Worm (Caenorhabditis elegans) whole organism, L4 larva: ENCODE measurements around the gene C03E10.3.

Source experiments
- D1046.2 ChIP-seq: fragments of 200-800 bp; sonication (Bioruptor generic); IDR thresholded peaks from 2 replicates; pipeline ENCODE4 v1.3.6; 2022; ENCODE audit warnings: missing genetic modification characterization, missing compliant biosample characterization
- F10B5.3 ChIP-seq: sonication (generic microtip); optimal IDR thresholded peaks from 2 replicates; lab custom pipeline; 2016; ENCODE audit warnings: mild to moderate bottlenecking, missing genetic modification characterization, missing compliant biosample characterization
- F26F4.8 ChIP-seq: fragments of 200-800 bp; sonication (Bioruptor generic); conservative IDR thresholded peaks from 2 replicates; pipeline ENCODE4 v1.3.6; 2022; ENCODE audit warnings: missing genetic modification characterization, missing compliant biosample characterization
- T20F7.1 ChIP-seq: fragments of 200-800 bp; sonication (Bioruptor generic); optimal IDR thresholded peaks from 2 replicates; lab custom pipeline; 2018; ENCODE audit warnings: mild to moderate bottlenecking, missing genetic modification characterization, missing compliant biosample characterization
- T26A8.4 ChIP-seq: fragments of 200-800 bp; sonication (Bioruptor generic); IDR thresholded peaks from 2 replicates; pipeline ENCODE4 v1.3.6; 2022; ENCODE audit warnings: missing genetic modification characterization, missing compliant biosample characterization
- Y105C5A.15 ChIP-seq: fragments of 200-800 bp; sonication (Bioruptor generic); IDR thresholded peaks from 2 replicates; pipeline ENCODE4 v1.3.6; 2022; ENCODE audit warnings: missing genetic modification characterization, missing compliant biosample characterization
- Y48G9A.11 ChIP-seq: fragments of 200-800 bp; sonication (Bioruptor generic); IDR thresholded peaks from 2 replicates; pipeline ENCODE4 v1.3.6; 2022; ENCODE audit warnings: missing genetic modification reagents, missing genetic modification characterization, missing compliant biosample characterization
- Y75B8A.6 ChIP-seq: fragments of 200-800 bp; sonication (Bioruptor generic); IDR thresholded peaks from 2 replicates; pipeline ENCODE4 v1.3.6; 2022; ENCODE audit warnings: missing genetic modification reagents, missing genetic modification characterization, missing compliant biosample characterization
- ZK337.2 ChIP-seq: fragments of 200-800 bp; sonication (Bioruptor generic); IDR thresholded peaks from 2 replicates; pipeline ENCODE4 v1.3.6; 2022; ENCODE audit warnings: missing genetic modification reagents, missing genetic modification characterization, missing compliant biosample characterization
- ZK546.5 ChIP-seq, 2 experiments: sonication (generic microtip); optimal IDR thresholded peaks; 2 replicates each; lab custom pipeline; 2017; ENCODE audit warnings: missing biosample characterization in 2 of 2, missing genetic modification characterization in 2 of 2
- aha-1 ChIP-seq: fragments of 150-350 bp; peaks from one replicate; lab custom pipeline; 2014; ENCODE audit warnings: missing biosample characterization, missing genetic modification characterization
- ama-1 ChIP-seq: fragments of 150-350 bp; optimal IDR thresholded peaks from 2 replicates; lab custom pipeline; 2014; ENCODE audit warnings: inconsistent platforms, mixed read lengths
- ceh-28 ChIP-seq: fragments of 150-350 bp; optimal IDR thresholded peaks from 2 replicates; lab custom pipeline; 2014; ENCODE audit warnings: missing biosample characterization, missing genetic modification reagents, missing genetic modification characterization
- ceh-44 ChIP-seq: fragments of 200-800 bp; sonication (Bioruptor generic); IDR thresholded peaks from 2 replicates; pipeline ENCODE4 v1.3.6; 2022; ENCODE audit warnings: missing genetic modification reagents, missing genetic modification characterization, missing compliant biosample characterization
- ceh-82 ChIP-seq: sonication (generic microtip); optimal IDR thresholded peaks from 2 replicates; lab custom pipeline; 2017; ENCODE audit warnings: missing biosample characterization, missing genetic modification characterization
- dmd-6 ChIP-seq: fragments of 200-800 bp; sonication (Bioruptor generic); IDR thresholded peaks from 2 replicates; pipeline ENCODE4 v1.3.6; 2022; ENCODE audit warnings: missing genetic modification reagents, missing genetic modification characterization, missing compliant biosample characterization
- dmd-8 ChIP-seq: fragments of 200-800 bp; sonication (Bioruptor generic); IDR thresholded peaks from 2 replicates; pipeline ENCODE4 v1.3.6; 2022; ENCODE audit warnings: missing genetic modification characterization, missing compliant biosample characterization
- dmd-9 ChIP-seq: fragments of 200-800 bp; sonication (Bioruptor generic); IDR thresholded peaks from 2 replicates; pipeline ENCODE4 v1.3.6; 2022; ENCODE audit warnings: missing genetic modification reagents, missing genetic modification characterization, missing compliant biosample characterization
- duxl-1 ChIP-seq: sonication (generic microtip); optimal IDR thresholded peaks from 2 replicates; lab custom pipeline; 2016; ENCODE audit warnings: mild to moderate bottlenecking, missing genetic modification characterization, moderate library complexity, missing compliant biosample characterization; ENCODE audit not compliant: poor library complexity
- dve-1 ChIP-seq: sonication (generic microtip); optimal IDR thresholded peaks from 2 replicates; lab custom pipeline; 2017; ENCODE audit warnings: antibody characterized with exemption, mild to moderate bottlenecking, missing genetic modification characterization, missing compliant biosample characterization; ENCODE audit not compliant: insufficient read depth
- egl-43 ChIP-seq: fragments of 200-800 bp; sonication (Bioruptor generic); IDR thresholded peaks from 2 replicates; pipeline ENCODE4 v1.3.6; 2022; ENCODE audit warnings: missing genetic modification reagents, missing genetic modification characterization, missing compliant biosample characterization
- fkh-10 ChIP-seq: fragments of 150-350 bp; optimal IDR thresholded peaks from 2 replicates; lab custom pipeline; 2014; ENCODE audit warnings: missing biosample characterization, missing genetic modification reagents, missing genetic modification characterization
- gei-8 ChIP-seq: fragments of 200-800 bp; sonication (Bioruptor generic); optimal IDR thresholded peaks from 2 replicates; lab custom pipeline; 2018; ENCODE audit warnings: mild to moderate bottlenecking, missing genetic modification characterization, missing compliant biosample characterization
- hlh-11 ChIP-seq: fragments of 200-800 bp; sonication (Bioruptor generic); optimal IDR thresholded peaks from 2 replicates; lab custom pipeline; 2018; ENCODE audit warnings: mild to moderate bottlenecking, missing genetic modification characterization, missing compliant biosample characterization
- hlh-30 ChIP-seq: sonication (generic microtip); optimal IDR thresholded peaks from 2 replicates; lab custom pipeline; 2017; ENCODE audit warnings: antibody characterized with exemption, mild to moderate bottlenecking, missing genetic modification characterization, missing compliant biosample characterization; ENCODE audit not compliant: insufficient read depth
- lin-15B ChIP-seq: fragments of 150-350 bp; sonication (generic microtip); optimal IDR thresholded peaks from 3 replicates; lab custom pipeline; 2014; ENCODE audit warnings: missing biosample characterization, missing genetic modification characterization
- lin-38 ChIP-seq: fragments of 200-800 bp; sonication (Bioruptor generic); IDR thresholded peaks from 2 replicates; pipeline ENCODE4 v1.3.6; 2022; ENCODE audit warnings: missing genetic modification reagents, missing genetic modification characterization, missing compliant biosample characterization
- lin-39 ChIP-seq: fragments of 150-350 bp; optimal IDR thresholded peaks from 2 replicates; lab custom pipeline; 2014; ENCODE audit warnings: missing biosample characterization, missing genetic modification reagents, missing genetic modification characterization
- lsy-2 ChIP-seq, 2 experiments: fragments of 150-350 bp in 1 of 2; sonication (generic microtip) in 1 of 2; optimal IDR thresholded peaks; 2 replicates each; lab custom pipeline; 2014 to 2017; ENCODE audit warnings: missing biosample characterization in 2 of 2, missing genetic modification characterization in 2 of 2
- madf-5 ChIP-seq, 2 experiments: fragments of 200-800 bp; sonication (Bioruptor generic); IDR thresholded peaks; 2 replicates each; pipeline ENCODE4 v1.3.6; 2022; ENCODE audit warnings: missing compliant biosample characterization in 2 of 2, missing genetic modification characterization in 2 of 2
- mes-2 ChIP-seq: sonication (generic microtip); optimal IDR thresholded peaks from 2 replicates; lab custom pipeline; 2016; ENCODE audit warnings: missing genotype, mild to moderate bottlenecking, missing genetic modification characterization, missing compliant biosample characterization; ENCODE audit not compliant: poor library complexity, severe bottlenecking
- mxl-3 ChIP-seq: fragments of 200-800 bp; sonication (Bioruptor generic); optimal IDR thresholded peaks from 2 replicates; lab custom pipeline; 2018; ENCODE audit warnings: mild to moderate bottlenecking, missing genetic modification characterization, missing compliant biosample characterization
- nhr-10 ChIP-seq: fragments of 150-350 bp; optimal IDR thresholded peaks from 2 replicates; lab custom pipeline; 2014; ENCODE audit warnings: missing biosample characterization, missing genetic modification characterization
- nhr-237 ChIP-seq: sonication (generic microtip); optimal IDR thresholded peaks from 2 replicates; lab custom pipeline; 2017; ENCODE audit warnings: missing biosample characterization, missing genetic modification characterization
- nhr-25 ChIP-seq: sonication (generic microtip); optimal IDR thresholded peaks from 2 replicates; lab custom pipeline; 2017; ENCODE audit warnings: missing genetic modification characterization, mild to moderate bottlenecking, missing compliant biosample characterization, antibody characterized with exemption, moderate library complexity, borderline replicate concordance; ENCODE audit not compliant: insufficient read depth
- nhr-28 ChIP-seq: fragments of 150-350 bp; optimal IDR thresholded peaks from 2 replicates; lab custom pipeline; 2014; ENCODE audit warnings: missing biosample characterization, missing genetic modification characterization
- nhr-76 ChIP-seq: fragments of 150-350 bp; optimal IDR thresholded peaks from 2 replicates; lab custom pipeline; 2014; ENCODE audit warnings: missing biosample characterization, missing genetic modification characterization
- nhr-77 ChIP-seq: fragments of 150-350 bp; optimal IDR thresholded peaks from 2 replicates; lab custom pipeline; 2014; ENCODE audit warnings: missing biosample characterization, missing genetic modification characterization
- pqm-1 ChIP-seq: sonication (generic microtip); optimal IDR thresholded peaks from 2 replicates; lab custom pipeline; 2017; ENCODE audit warnings: missing biosample characterization, missing genetic modification characterization
- rbr-2 ChIP-seq: sonication (generic microtip); optimal IDR thresholded peaks from 2 replicates; lab custom pipeline; 2016; ENCODE audit warnings: missing genotype, missing genetic modification characterization, missing compliant biosample characterization
- set-16 ChIP-seq: fragments of 200-800 bp; sonication (Bioruptor generic); IDR thresholded peaks from 2 replicates; pipeline ENCODE4 v1.3.6; 2022; ENCODE audit warnings: missing genetic modification reagents, missing genetic modification characterization, missing compliant biosample characterization
- snpc-1.2 ChIP-seq: fragments of 200-800 bp; sonication (Bioruptor generic); IDR thresholded peaks from 2 replicates; pipeline ENCODE4 v1.3.6; 2022; ENCODE audit warnings: missing genetic modification reagents, missing genetic modification characterization, missing compliant biosample characterization
- spr-1 ChIP-seq: sonication (generic microtip); optimal IDR thresholded peaks from 2 replicates; lab custom pipeline; 2016; ENCODE audit warnings: mild to moderate bottlenecking, missing genetic modification characterization, missing compliant biosample characterization
- tra-1 ChIP-seq: fragments of 200-800 bp; sonication (Bioruptor generic); IDR thresholded peaks from 2 replicates; pipeline ENCODE4 v1.3.6; 2022; ENCODE audit warnings: missing genetic modification reagents, missing genetic modification characterization, missing compliant biosample characterization
- unc-62 ChIP-seq, 3 experiments: fragments of 150-350 bp in 1 of 3; sonication (generic microtip); optimal IDR thresholded peaks in 2 of 3; peaks in 1 of 3; 1 replicate in 1 of 3; 2 replicates in 2 of 3; lab custom pipeline; 2014 to 2017; ENCODE audit warnings: missing biosample characterization in 3 of 3, missing genetic modification characterization in 3 of 3, missing genetic modification reagents in 3 of 3, missing genotype in 1 of 3
- vab-7 ChIP-seq: fragments of 200-800 bp; sonication (Bioruptor generic); IDR thresholded peaks from 2 replicates; pipeline ENCODE4 v1.3.6; 2022; ENCODE audit warnings: missing genetic modification reagents, missing genetic modification characterization, missing compliant biosample characterization
- zfp-3 ChIP-seq: fragments of 200-800 bp; sonication (Bioruptor generic); conservative IDR thresholded peaks from 2 replicates; pipeline ENCODE4 v1.3.6; 2022; ENCODE audit warnings: missing genetic modification reagents, missing genetic modification characterization, missing compliant biosample characterization
- zip-2 ChIP-seq: fragments of 150-350 bp; optimal IDR thresholded peaks from 2 replicates; lab custom pipeline; 2014; ENCODE audit warnings: missing biosample characterization, missing genetic modification characterization

C03E10.3 gene

ce11 chrV:11323720-11324119 is 37.5 kb downstream of the C03E10.3 start, which contains the start of gene str-141:
TSS of gene str-141 (minus strand) at chrV:11323820.
- TF ChIP-seq ama-1 (peak; percentile 12), vab-7 (GFP tag; lab: Robert Waterston, UW) (no peak), Y48G9A.11 (GFP tag; lab: Robert Waterston, UW) (no peak), unc-62 (GFP tag; optimal IDR thresholded peaks at IDR 0.05 in 1 of 2; lab: Kevin White, UChicago) (peak in 1 of 2 experiments; percentile 3), unc-62 (tag; optimal IDR thresholded peaks at IDR 0.05; lab: Kevin White, UChicago) (no peak), duxl-1 (tag; lab: Kevin White, UChicago) (peak; percentile 4)

ce11 chrV:11326914-11327367 is 40.7 kb downstream of the C03E10.3 start, which contains the start of gene tmed-10:
TSS of gene tmed-10 (minus strand) at chrV:11326964.
- TF ChIP-seq Y105C5A.15 (no peak), F26F4.8 (no peak), dve-1 (tag; lab: Kevin White, UChicago) (peak; percentile 56), aha-1 (tag; lab: Kevin White, UChicago) (no peak), nhr-237 (tag; lab: Kevin White, UChicago) (no peak), vab-7 (GFP tag; lab: Robert Waterston, UW) (no peak), madf-5 (GFP tag; IDR thresholded peaks at IDR 0.05; lab: Robert Waterston, UW) (no peak), Y75B8A.6 (GFP tag; lab: Robert Waterston, UW) (no peak), dmd-6 (peak; percentile 72), nhr-25 (no peak), egl-43 (peak; percentile 66; the same call in 1 of the 2 replicates), zfp-3 (GFP tag; lab: Robert Waterston, UW) (no peak), ZK546.5 (tag; optimal IDR thresholded peaks at IDR 0.05; lab: Kevin White, UChicago) (no peak), zip-2 (no peak), F10B5.3 (no peak), nhr-76 (no peak), pqm-1 (tag; lab: Kevin White, UChicago) (no peak), hlh-30 (tag; lab: Kevin White, UChicago) (peak; percentile 44), set-16 (GFP tag; lab: Robert Waterston, UW) (no peak), nhr-28 (tag; lab: Kevin White, UChicago) (peak; percentile 43), spr-1 (no peak), nhr-10 (tag; lab: Kevin White, UChicago) (no peak), D1046.2 (no peak), ceh-44 (GFP tag; lab: Robert Waterston, UW) (peak; percentile 53; the same call in 1 of the 2 replicates), lin-38 (GFP tag; lab: Robert Waterston, UW) (peak; percentile 95), ceh-28 (no peak), ceh-82 (tag; lab: Kevin White, UChicago) (no peak), dmd-9 (GFP tag; lab: Robert Waterston, UW) (0 out of 2 replicates have a peak, but pooled peaks have one; percentile 10), T26A8.4 (GFP tag; lab: Robert Waterston, UW) (peak; percentile 65; the same call in 1 of the 2 replicates), lsy-2 (tag; optimal IDR thresholded peaks at IDR 0.05; lab: Kevin White, UChicago) (peak in 1 of 2 experiments; percentile 93), T20F7.1 (GFP tag; lab: Kevin White, UChicago) (peak; percentile 50), nhr-77 (tag; lab: Kevin White, UChicago) (no peak), ZK337.2 (GFP tag; lab: Robert Waterston, UW) (no peak), dmd-8 (GFP tag; lab: Robert Waterston, UW) (no peak), fkh-10 (GFP tag; lab: Kevin White, UChicago) (no peak), gei-8 (GFP tag; lab: Kevin White, UChicago) (no peak), mes-2 (tag; lab: Kevin White, UChicago) (peak; percentile 84), lin-15B (no peak), rbr-2 (tag; lab: Kevin White, UChicago) (peak; percentile 50), lin-39 (tag; lab: Kevin White, UChicago) (no peak), tra-1 (GFP tag; lab: Robert Waterston, UW) (0 out of 2 replicates have a peak, but pooled peaks have one; percentile 18), mxl-3 (peak; percentile 77), snpc-1.2 (peak; percentile 62), hlh-11 (tag; lab: Kevin White, UChicago) (peak; percentile 64)
